Fruit fly (Drosophila melanogaster): Measurements from ENCODE around the gene Rim.
A peak's percentile ranks its signal among the peaks of the same experiment; 100 is the strongest.

Rim gene

dm6 chr3R:17830528-17830927 lies 85.8 kb downstream of the Rim start (continued):
- TF ChIP-seq Abd-B (GFP tag; optimal IDR thresholded peaks at IDR 0.05), result no peak
- TF ChIP-seq onecut (GFP tag; IDR thresholded peaks at IDR 0.05), result no peak
- peak; percentile 34; the same call in 1 of the 2 replicates for TF ChIP-seq CG31441 (GFP tag; IDR thresholded peaks at IDR 0.05)
- TF ChIP-seq Mad (GFP tag; optimal IDR thresholded peaks at IDR 0.05), result no peak
- TF ChIP-seq CG31365 (tag; optimal IDR thresholded peaks at IDR 0.05), result no peak
- TF ChIP-seq row (GFP tag; IDR thresholded peaks at IDR 0.05), result peak; percentile 13; the same call in 1 of the 3 replicates
- TF ChIP-seq CG18011 (GFP tag; optimal IDR thresholded peaks at IDR 0.05), result no peak
- TF ChIP-seq Hr51 (GFP tag; optimal IDR thresholded peaks at IDR 0.05), result peak in 1 of 2 experiments; percentile 5

DNA sequence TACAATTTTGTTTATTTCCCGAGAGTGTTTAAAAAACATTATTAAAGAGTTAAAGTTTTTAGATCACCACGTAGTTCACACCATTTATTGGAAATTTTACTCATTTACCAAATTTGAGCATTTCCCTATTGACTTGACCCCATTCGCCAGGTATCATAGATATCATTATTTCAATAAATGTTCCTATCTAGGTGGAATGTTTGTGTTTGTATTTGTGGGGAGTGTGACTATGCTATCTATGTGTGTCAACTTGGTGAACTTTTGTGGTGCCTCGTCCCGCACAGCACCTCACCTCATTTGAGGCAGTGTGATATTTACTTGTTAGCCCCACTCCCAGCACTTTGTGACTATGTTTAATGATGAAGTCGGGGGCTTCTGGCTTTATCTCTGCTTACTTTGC lies 87.7 kb downstream of the Rim start:
- TF ChIP-seq CG18599 (GFP tag; optimal IDR thresholded peaks at IDR 0.05) (peak; percentile 24), ATbp (GFP tag; optimal IDR thresholded peaks at IDR 0.05) (peak; percentile 74), CG6791 (GFP tag; IDR thresholded peaks at IDR 0.05; ENCODE audit: partially characterized antibody) (no peak), CG6765 (GFP tag; optimal IDR thresholded peaks at IDR 0.05) (no peak), pnt (GFP tag; optimal IDR thresholded peaks at IDR 0.05) (no peak), Sry-β (GFP tag; optimal IDR thresholded peaks at IDR 0.05) (peak; percentile 18), otp (GFP tag; IDR thresholded peaks at IDR 0.05) (0 out of 3 replicates have a peak, but pooled peaks have one; percentile 5), dmrt11E (tag; optimal IDR thresholded peaks at IDR 0.05) (peak; percentile 58), chm (GFP tag; IDR thresholded peaks at IDR 0.05) (0 out of 2 replicates have a peak, but pooled peaks have one; percentile 26), CG10209 (GFP tag; optimal IDR thresholded peaks at IDR 0.05) (peak; percentile 23), ara (GFP tag; IDR thresholded peaks at IDR 0.05) (no peak), CG11560 (tag; IDR thresholded peaks at IDR 0.05) (no peak), Blimp-1 (GFP tag; optimal IDR thresholded peaks at IDR 0.05) (peak; percentile 48), CG1603 (tag; optimal IDR thresholded peaks at IDR 0.05) (peak; percentile 46), zfh1 (GFP tag; IDR thresholded peaks at IDR 0.05) (0 out of 3 replicates have a peak, but pooled peaks have one; percentile 29), crol (GFP tag; IDR thresholded peaks at IDR 0.05) (peak; percentile 68), Bteb2 (GFP tag; optimal IDR thresholded peaks at IDR 0.05) (no peak), CoRest (tag; optimal IDR thresholded peaks at IDR 0.05) (peak; percentile 11), MTF-1 (GFP tag; optimal IDR thresholded peaks at IDR 0.05; ENCODE audit: borderline replicate concordance) (peak; percentile 56), Abd-B (GFP tag; optimal IDR thresholded peaks at IDR 0.05) (no peak), gsb-n (tag; optimal IDR thresholded peaks at IDR 0.05) (peak; percentile 16), prd (optimal IDR thresholded peaks at IDR 0.05) (no peak), prd (GFP tag; IDR thresholded peaks at IDR 0.05) (0 out of 3 replicates have a peak, but pooled peaks have one; percentile 13), wek (GFP tag; optimal IDR thresholded peaks at IDR 0.05) (peak; percentile 66), pfk (GFP tag; optimal IDR thresholded peaks at IDR 0.05) (no peak), CG18262 (tag; optimal IDR thresholded peaks at IDR 0.05) (peak; percentile 47), CG1233 (GFP tag; optimal IDR thresholded peaks at IDR 0.05) (peak; percentile 10), CG8924 (tag; optimal IDR thresholded peaks at IDR 0.05) (peak; percentile 28), Neu2 (GFP tag; optimal IDR thresholded peaks at IDR 0.05; ENCODE audit: borderline replicate concordance) (no peak), salm (tag; optimal IDR thresholded peaks at IDR 0.05) (peak; percentile 48), hb (GFP tag; IDR thresholded peaks at IDR 0.05; ENCODE audit: partially characterized antibody) (no peak), CG2120 (GFP tag; optimal IDR thresholded peaks at IDR 0.05) (no peak), CG8089 (GFP tag; optimal IDR thresholded peaks at IDR 0.05) (no peak), emc (GFP tag; optimal IDR thresholded peaks at IDR 0.05) (no peak), Side (GFP tag; optimal IDR thresholded peaks at IDR 0.05) (peak; percentile 30), CG31441 (GFP tag; IDR thresholded peaks at IDR 0.05) (peak; percentile 48), CG11247 (GFP tag; IDR thresholded peaks at IDR 0.05) (no peak), gce (GFP tag; IDR thresholded peaks at IDR 0.05) (no peak), CG5953 (GFP tag; IDR thresholded peaks at IDR 0.05) (no peak; the same call in 1 of the 2 replicates), bcd (GFP tag; optimal IDR thresholded peaks at IDR 0.05) (no peak), klu (GFP tag; IDR thresholded peaks at IDR 0.05) (no peak), onecut (GFP tag; IDR thresholded peaks at IDR 0.05) (peak; percentile 44), CG2712 (tag; optimal IDR thresholded peaks at IDR 0.05) (peak; percentile 16)
